Fruit fly (Drosophila melanogaster): Measurements from ENCODE around the gene Papst2.
A peak's percentile ranks its signal among the peaks of the same experiment; 100 is the strongest.

The Papst2 gene

DNA sequence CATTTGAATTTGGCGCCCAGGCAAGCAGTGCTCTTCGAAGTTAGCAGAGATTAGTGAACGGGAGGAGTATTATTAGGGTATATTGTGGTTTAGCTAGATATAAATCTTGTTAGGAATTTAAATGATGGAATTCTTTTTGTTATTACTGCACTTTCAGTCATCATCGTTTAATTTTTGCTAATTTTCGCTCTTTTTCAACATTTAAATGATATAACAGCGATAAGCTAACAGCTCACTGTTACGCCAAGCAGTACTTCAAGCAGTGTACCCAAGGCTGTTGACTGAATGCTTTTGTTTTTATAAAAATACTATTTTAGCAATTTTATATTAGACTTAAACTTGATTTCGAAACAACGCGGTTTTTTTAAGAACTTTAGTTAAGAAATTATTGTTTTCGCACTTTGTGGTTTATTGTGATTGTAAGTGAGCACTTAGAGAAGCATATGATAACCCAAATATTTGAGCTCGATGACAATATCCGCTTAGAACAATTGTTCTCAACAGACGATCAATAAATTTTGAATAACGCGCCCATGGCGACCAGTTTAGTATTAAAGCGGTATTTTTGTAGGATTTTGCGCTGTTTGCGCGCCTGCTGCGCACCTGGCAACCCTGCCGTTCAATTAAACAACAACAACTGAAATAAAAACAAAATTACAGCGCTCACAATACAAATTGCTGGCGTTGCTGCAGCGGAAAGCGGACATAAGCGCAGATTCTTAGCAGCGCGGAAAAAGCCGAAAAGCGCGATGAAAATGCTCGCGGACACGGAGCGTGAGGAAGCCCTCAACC is 8.3 kb downstream of the Papst2 start (continued):
- TF ChIP-seq HLH4C (GFP tag; IDR thresholded peaks at IDR 0.05; ENCODE audit: partially characterized antibody), result no peak
- TF ChIP-seq ken (GFP tag; IDR thresholded peaks at IDR 0.05), result no peak
- no peak for TF ChIP-seq CG10274 (GFP tag; optimal IDR thresholded peaks at IDR 0.05)
- no peak for TF ChIP-seq maf-S (GFP tag; optimal IDR thresholded peaks at IDR 0.05)
- no peak for TF ChIP-seq fd3F (GFP tag; optimal IDR thresholded peaks at IDR 0.05)
- no peak for TF ChIP-seq CG4854 (GFP tag; optimal IDR thresholded peaks at IDR 0.05)
- TF ChIP-seq NC2α (GFP tag; optimal IDR thresholded peaks at IDR 0.05), result no peak
- no peak for TF ChIP-seq slp2 (GFP tag; optimal IDR thresholded peaks at IDR 0.05)
- TF ChIP-seq Dip3 (GFP tag; optimal IDR thresholded peaks at IDR 0.05), result no peak
- no peak; the same call in 1 of the 2 replicates for TF ChIP-seq inv (GFP tag; IDR thresholded peaks at IDR 0.05; ENCODE audit: partially characterized antibody)
- no peak for TF ChIP-seq CG10209 (GFP tag; optimal IDR thresholded peaks at IDR 0.05)
- TF ChIP-seq CG32532 (GFP tag; IDR thresholded peaks at IDR 0.05), result no peak
- TF ChIP-seq Sin3A (optimal IDR thresholded peaks at IDR 0.05), result no peak
- no peak for TF ChIP-seq jing (GFP tag; optimal IDR thresholded peaks at IDR 0.05)
- no peak for TF ChIP-seq bigmax (GFP tag; optimal IDR thresholded peaks at IDR 0.05)
- no peak for TF ChIP-seq Nf-YA (GFP tag; IDR thresholded peaks at IDR 0.05)
- no peak for TF ChIP-seq CG4707 (GFP tag; optimal IDR thresholded peaks at IDR 0.05)
- TF ChIP-seq Vsx1 (GFP tag; optimal IDR thresholded peaks at IDR 0.05), result no peak
- TF ChIP-seq B-H1 (GFP tag; IDR thresholded peaks at IDR 0.05), result no peak
- no peak for TF ChIP-seq CG17802 (tag; optimal IDR thresholded peaks at IDR 0.05)
- no peak for TF ChIP-seq GATAe (GFP tag; conservative IDR thresholded peaks at IDR 0.05)
- peak; percentile 52 for TF ChIP-seq pzg (GFP tag; optimal IDR thresholded peaks at IDR 0.05)
- no peak for TF ChIP-seq ttk (GFP tag; IDR thresholded peaks at IDR 0.05)
- TF ChIP-seq CG17328 (GFP tag; IDR thresholded peaks at IDR 0.05), result no peak
- no peak for TF ChIP-seq Atf6 (GFP tag; IDR thresholded peaks at IDR 0.05)
- peak; percentile 20 for TF ChIP-seq abd-A (tag; optimal IDR thresholded peaks at IDR 0.05)
- no peak for TF ChIP-seq esg (GFP tag; conservative IDR thresholded peaks at IDR 0.05)
- no peak for TF ChIP-seq unpg (GFP tag; optimal IDR thresholded peaks at IDR 0.05)
- no peak for TF ChIP-seq pb (GFP tag; optimal IDR thresholded peaks at IDR 0.05)
- TF ChIP-seq CG30020 (tag; optimal IDR thresholded peaks at IDR 0.05), result no peak
- no peak for TF ChIP-seq tna (GFP tag; IDR thresholded peaks at IDR 0.05; ENCODE audit: partially characterized antibody)
- peak; percentile 26 for TF ChIP-seq repo (GFP tag; optimal IDR thresholded peaks at IDR 0.05)
- no peak for TF ChIP-seq gce (GFP tag; IDR thresholded peaks at IDR 0.05)
- TF ChIP-seq cas (GFP tag; IDR thresholded peaks at IDR 0.05), result no peak
- no peak for TF ChIP-seq CG9932 (GFP tag; IDR thresholded peaks at IDR 0.05)
- no peak for TF ChIP-seq Hr51 (GFP tag; optimal IDR thresholded peaks at IDR 0.05)
- no peak for TF ChIP-seq p53 (GFP tag; optimal IDR thresholded peaks at IDR 0.05)
- TF ChIP-seq ab (GFP tag; optimal IDR thresholded peaks at IDR 0.05), result no peak
- no peak for TF ChIP-seq chm (GFP tag; IDR thresholded peaks at IDR 0.05)
- no peak for TF ChIP-seq CG10366 (GFP tag; IDR thresholded peaks at IDR 0.05)
- TF ChIP-seq stwl (tag; optimal IDR thresholded peaks at IDR 0.05), result peak; percentile 10
- TF ChIP-seq Ets65A (GFP tag), result no peak
- no peak for TF ChIP-seq disco-r (GFP tag; optimal IDR thresholded peaks at IDR 0.05)
- no peak for TF ChIP-seq Fer2 (tag; optimal IDR thresholded peaks at IDR 0.05)
- TF ChIP-seq lilli (GFP tag; optimal IDR thresholded peaks at IDR 0.05), result no peak
- TF ChIP-seq otp (GFP tag; IDR thresholded peaks at IDR 0.05), result no peak
- peak; percentile 39; the same call in 1 of the 3 replicates for TF ChIP-seq CG34422 (GFP tag; IDR thresholded peaks at IDR 0.05)
- no peak for TF ChIP-seq CG17385 (GFP tag; optimal IDR thresholded peaks at IDR 0.05)
- TF ChIP-seq dan (GFP tag; IDR thresholded peaks at IDR 0.05), result no peak
- no peak for TF ChIP-seq pnt (GFP tag; optimal IDR thresholded peaks at IDR 0.05)
- TF ChIP-seq Dll (GFP tag; IDR thresholded peaks at IDR 0.05; ENCODE audit: partially characterized antibody), result no peak

Measured in whole organism, embryonic.